Fruit fly (Drosophila melanogaster) S2 (cell line): ENCODE results near the gene CG18258.

Experiments used
- CG8478 ChIP-seq: fragments of >200 bp; optimal IDR thresholded peaks from 2 replicates; lab custom pipeline; 2018
- CTCF ChIP-seq, 2 experiments: fragments of >200 bp; optimal IDR thresholded peaks; 2 replicates each; lab custom pipeline; 2018

Gene CG18258

dm6 chrX:17227462-17227861 lies 15.4 kb downstream of the CG18258 start:
- TF ChIP-seq CTCF (optimal IDR thresholded peaks at IDR 0.05; lab: Kevin White, UChicago): no peak
- TF ChIP-seq CG8478: no peak

- TF ChIP-seq CTCF (optimal IDR thresholded peaks at IDR 0.05; lab: Kevin White, UChicago) (peak; percentile 51 to 62), CG8478 (no peak)
Measured at dm6 chrX:17229475-17230169, 17.5 kb downstream of the CG18258 start.

dm6 chrX:17230944-17231343 lies 18.8 kb downstream of the CG18258 start, which contains the start of gene CG10597:
CG10597 (minus strand) TSS chrX:17231044.
- TF ChIP-seq CTCF (optimal IDR thresholded peaks at IDR 0.05; lab: Kevin White, UChicago) (no peak), CG8478 (no peak)

- TF ChIP-seq CTCF (optimal IDR thresholded peaks at IDR 0.05; lab: Kevin White, UChicago): no peak
- TF ChIP-seq CG8478: no peak
Measured at dm6 chrX:17232642-17233041, 20.5 kb downstream of the CG18258 start, which contains the start of gene f. f (plus strand) TSS chrX:17232942.

- TF ChIP-seq CTCF (optimal IDR thresholded peaks at IDR 0.05; lab: Kevin White, UChicago): no peak
- no peak for TF ChIP-seq CG8478
Measured at dm6 chrX:17236468-17236867, 24.4 kb downstream of the CG18258 start.

- TF ChIP-seq CG8478: no peak
- no peak for TF ChIP-seq CTCF (optimal IDR thresholded peaks at IDR 0.05; lab: Kevin White, UChicago)
Measured at dm6 chrX:17237421-17237820, 25.3 kb downstream of the CG18258 start.

- TF ChIP-seq CTCF (optimal IDR thresholded peaks at IDR 0.05; lab: Kevin White, UChicago) (no peak), CG8478 (no peak)
Measured at dm6 chrX:17244854-17245253, 32.7 kb downstream of the CG18258 start, which contains the start of gene CG8915. CG8915 (minus strand) TSS chrX:17245001.

- TF ChIP-seq CTCF (optimal IDR thresholded peaks at IDR 0.05; lab: Kevin White, UChicago) (no peak), CG8478 (no peak)
Measured at dm6 chrX:17246916-17247315, 34.8 kb downstream of the CG18258 start, which contains the start of gene CG42854. CG42854 (minus strand) TSS chrX:17247016.

dm6 chrX:17249326-17249725 lies 37.2 kb downstream of the CG18258 start, which contains the start of gene CG8675:
CG8675 (minus strand) TSS chrX:17249502.
- TF ChIP-seq CTCF (optimal IDR thresholded peaks at IDR 0.05; lab: Kevin White, UChicago) (peak in 1 of 2 experiments; percentile 48), CG8478 (no peak)

- no peak for TF ChIP-seq CG8478
- TF ChIP-seq CTCF (optimal IDR thresholded peaks at IDR 0.05; lab: Kevin White, UChicago): no peak
Measured at dm6 chrX:17254094-17254493, 42.0 kb downstream of the CG18258 start.

- TF ChIP-seq CG8478: no peak
- TF ChIP-seq CTCF (optimal IDR thresholded peaks at IDR 0.05; lab: Kevin White, UChicago): no peak
Measured at dm6 chrX:17255677-17256076, 43.6 kb downstream of the CG18258 start.

dm6 chrX:17262049-17262448 lies 49.9 kb downstream of the CG18258 start:
- TF ChIP-seq CTCF (optimal IDR thresholded peaks at IDR 0.05; lab: Kevin White, UChicago): no peak
- TF ChIP-seq CG8478: no peak
